Worm (Caenorhabditis elegans) whole organism, early embryonic: ENCODE results near the gene srx-101.

Experiments used
- B0310.2 ChIP-seq: sonication (generic microtip); optimal IDR thresholded peaks from 2 replicates; lab custom pipeline; 2016; ENCODE audit warnings: mild to moderate bottlenecking, missing genetic modification characterization, missing compliant biosample characterization
- F13C5.2 ChIP-seq: sonication (generic microtip); optimal IDR thresholded peaks from 2 replicates; lab custom pipeline; 2017; ENCODE audit warnings: mild to moderate bottlenecking, missing genetic modification characterization, inconsistent platforms, missing compliant biosample characterization
- aly-1 ChIP-seq: sonication (generic microtip); optimal IDR thresholded peaks from 2 replicates; lab custom pipeline; 2016; ENCODE audit warnings: missing genetic modification characterization, missing compliant biosample characterization
- ama-1 ChIP-seq: fragments of 150-350 bp; optimal IDR thresholded peaks from 2 replicates; lab custom pipeline; 2014
- ceh-13 ChIP-seq: fragments of 200-800 bp; sonication (Bioruptor generic); optimal IDR thresholded peaks from 2 replicates; lab custom pipeline; 2018; ENCODE audit warnings: mild to moderate bottlenecking, missing genetic modification characterization, missing compliant biosample characterization
- ceh-36 ChIP-seq: sonication (generic microtip); optimal IDR thresholded peaks from 2 replicates; lab custom pipeline; 2016; ENCODE audit warnings: missing genetic modification characterization, inconsistent platforms, missing compliant biosample characterization
- ets-7 ChIP-seq: sonication (generic microtip); optimal IDR thresholded peaks from 2 replicates; lab custom pipeline; 2016; ENCODE audit warnings: missing genotype, missing genetic modification characterization, missing compliant biosample characterization
- flt-1 ChIP-seq: fragments of 200-800 bp; sonication (Bioruptor generic); IDR thresholded peaks from 2 replicates; pipeline ENCODE4 v1.3.6; 2022; ENCODE audit warnings: missing genetic modification characterization, missing compliant biosample characterization
- hmbx-1 ChIP-seq: sonication (generic microtip); optimal IDR thresholded peaks from 2 replicates; lab custom pipeline; 2016; ENCODE audit warnings: mild to moderate bottlenecking, missing genetic modification characterization, missing compliant biosample characterization
- hmg-4 ChIP-seq: fragments of 200-800 bp; sonication (Bioruptor generic); optimal IDR thresholded peaks from 2 replicates; lab custom pipeline; 2018; ENCODE audit warnings: mild to moderate bottlenecking, missing genetic modification characterization, missing compliant biosample characterization
- hnd-1 ChIP-seq: sonication (generic microtip); optimal IDR thresholded peaks from 2 replicates; lab custom pipeline; 2016; ENCODE audit warnings: missing genetic modification characterization, missing compliant biosample characterization
- pes-1 ChIP-seq: fragments of 200-800 bp; sonication (Bioruptor generic); IDR thresholded peaks from 2 replicates; pipeline ENCODE4 v1.3.6; 2022; ENCODE audit warnings: missing genetic modification reagents, missing genetic modification characterization, missing compliant biosample characterization
- scrt-1 ChIP-seq: fragments of 200-800 bp; sonication (Bioruptor generic); IDR thresholded peaks from 2 replicates; pipeline ENCODE4 v1.3.6; 2022; ENCODE audit warnings: missing genetic modification characterization, missing compliant biosample characterization
- sea-1 ChIP-seq: fragments of 200-800 bp; sonication (Bioruptor generic); conservative IDR thresholded peaks from 2 replicates; pipeline ENCODE4 v1.3.6; 2022; ENCODE audit warnings: missing genetic modification characterization, missing compliant biosample characterization
- tbx-11 ChIP-seq: fragments of 200-800 bp; sonication (Bioruptor generic); IDR thresholded peaks from 2 replicates; pipeline ENCODE4 v1.3.6; 2022; ENCODE audit warnings: missing genetic modification characterization, missing compliant biosample characterization
- tbx-37 ChIP-seq: fragments of 200-800 bp; sonication (Bioruptor generic); conservative IDR thresholded peaks from 2 replicates; pipeline ENCODE4 v1.3.6; 2022; ENCODE audit warnings: missing genetic modification reagents, missing genetic modification characterization, missing compliant biosample characterization
- tra-4 ChIP-seq: sonication (generic microtip); optimal IDR thresholded peaks from 2 replicates; lab custom pipeline; 2017; ENCODE audit warnings: missing genetic modification characterization, missing compliant biosample characterization

The srx-101 gene

ce11 chrII:3665181-3665580 lies 25.4 kb downstream of the srx-101 start:
- TF ChIP-seq hmg-4 (no peak), B0310.2 (tag; lab: Kevin White, UChicago) (no peak), F13C5.2 (no peak)

DNA sequence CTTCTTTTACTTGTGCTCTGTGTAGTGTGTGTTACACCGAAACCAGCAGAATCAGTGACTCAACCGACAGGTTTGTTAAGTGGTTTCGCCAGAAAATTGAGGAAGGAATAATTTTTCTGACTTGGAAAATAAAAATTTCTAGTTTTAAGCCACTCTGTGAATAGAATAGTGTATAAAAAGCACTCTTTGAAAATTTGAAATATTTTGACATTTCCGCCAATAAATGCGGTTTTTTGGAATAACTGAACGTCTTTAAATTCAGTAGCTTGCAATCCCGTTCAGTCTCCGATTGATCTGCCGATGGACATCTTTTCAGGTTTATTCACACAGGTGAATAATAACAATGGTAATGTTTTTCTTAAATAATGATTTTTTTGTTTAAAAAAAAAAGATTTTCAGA lies 26.1 kb downstream of the srx-101 start, which contains the start of gene F19B10.3:
Gene F19B10.3 (plus strand): TSS at position 301 of the 400 bp plus-strand sequence.
- no peak for TF ChIP-seq tbx-11 (GFP tag; lab: Robert Waterston, UW)
- TF ChIP-seq ceh-36 (tag; lab: Kevin White, UChicago), result no peak
- TF ChIP-seq F13C5.2, result no peak
- no peak for TF ChIP-seq aly-1
- no peak for TF ChIP-seq flt-1 (GFP tag; lab: Robert Waterston, UW)
- no peak for TF ChIP-seq hmbx-1
- TF ChIP-seq pes-1, result no peak
- TF ChIP-seq hmg-4, result no peak
- TF ChIP-seq ceh-13 (GFP tag; lab: Kevin White, UChicago), result no peak
- TF ChIP-seq ama-1 (lab: Kevin White, UChicago), result no peak
- no peak for TF ChIP-seq hnd-1 (tag; lab: Kevin White, UChicago)
- TF ChIP-seq tra-4 (tag; lab: Kevin White, UChicago), result no peak

ce11 chrII:3663796-3664195 lies 26.8 kb downstream of the srx-101 start, which contains the start of gene F19B10.6:
Gene F19B10.6 (minus strand): TSS chrII:3663896.
- TF ChIP-seq tbx-11 (GFP tag; lab: Robert Waterston, UW) (no peak), hmbx-1 (no peak), B0310.2 (tag; lab: Kevin White, UChicago) (no peak), F13C5.2 (no peak), ama-1 (lab: Kevin White, UChicago) (no peak), tra-4 (tag; lab: Kevin White, UChicago) (no peak), flt-1 (GFP tag; lab: Robert Waterston, UW) (no peak), scrt-1 (GFP tag; lab: Robert Waterston, UW) (no peak), ets-7 (tag; lab: Kevin White, UChicago) (no peak), sea-1 (GFP tag; lab: Robert Waterston, UW) (no peak), hmg-4 (no peak), ceh-13 (GFP tag; lab: Kevin White, UChicago) (no peak), pes-1 (no peak), hnd-1 (tag; lab: Kevin White, UChicago) (no peak), ceh-36 (tag; lab: Kevin White, UChicago) (no peak)

- TF ChIP-seq B0310.2 (tag; lab: Kevin White, UChicago) (no peak), hmbx-1 (no peak), F13C5.2 (no peak), hmg-4 (no peak)
Measured at ce11 chrII:3661932-3662331, 28.6 kb downstream of the srx-101 start, which contains the start of gene F19B10.13. Gene F19B10.13 (plus strand): TSS chrII:3662274.

DNA sequence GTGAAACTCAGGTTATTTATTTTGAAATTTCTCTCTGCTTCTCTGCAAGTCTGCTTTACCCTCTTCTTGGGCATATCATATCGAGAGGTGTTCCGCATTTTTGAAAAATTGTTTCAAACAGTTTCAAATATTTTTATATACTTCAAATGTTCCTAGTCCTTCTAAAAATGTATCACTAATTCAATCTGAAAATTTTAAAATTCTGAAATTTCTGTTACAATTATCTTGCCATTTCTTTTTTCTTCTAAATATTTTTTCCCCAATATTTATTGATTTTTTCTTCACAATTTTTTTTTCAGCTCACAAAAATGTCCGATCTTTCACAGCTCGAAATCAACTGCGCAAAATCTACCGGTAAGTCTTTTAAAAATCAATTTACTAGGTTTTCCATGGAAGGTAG lies 30.8 kb downstream of the srx-101 start, which contains the start of gene F19B10.4:
Gene F19B10.4 (plus strand): TSS at position 301 of the 400 bp plus-strand sequence.
- TF ChIP-seq tra-4 (tag; lab: Kevin White, UChicago) (no peak), ets-7 (tag; lab: Kevin White, UChicago) (no peak), hmg-4 (no peak)

DNA sequence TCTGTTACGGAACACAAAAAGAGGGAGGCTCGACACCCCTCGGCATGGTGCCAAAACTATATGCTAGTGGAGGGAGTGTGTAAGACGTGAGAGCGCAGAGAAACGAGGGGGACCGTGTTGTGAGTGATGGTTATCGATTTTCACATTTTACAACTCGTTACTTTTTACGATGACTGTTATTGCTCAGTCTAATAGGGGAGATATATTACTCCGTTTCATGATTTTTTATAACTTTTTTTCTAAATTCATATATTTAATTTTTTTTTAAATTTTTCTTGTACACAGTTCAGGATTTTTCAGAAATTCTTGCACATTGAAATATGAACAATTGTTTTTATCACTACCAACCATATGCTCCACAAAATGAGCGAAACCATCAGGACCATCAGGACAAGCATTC lies 35.2 kb downstream of the srx-101 start, which contains the start of gene F19B10.5:
Gene F19B10.5 (plus strand): TSS at position 301 of the 400 bp plus-strand sequence.
- no peak for TF ChIP-seq ceh-13 (GFP tag; lab: Kevin White, UChicago)
- no peak for TF ChIP-seq tbx-11 (GFP tag; lab: Robert Waterston, UW)
- TF ChIP-seq ets-7 (tag; lab: Kevin White, UChicago), result no peak
- no peak for TF ChIP-seq hmbx-1

DNA sequence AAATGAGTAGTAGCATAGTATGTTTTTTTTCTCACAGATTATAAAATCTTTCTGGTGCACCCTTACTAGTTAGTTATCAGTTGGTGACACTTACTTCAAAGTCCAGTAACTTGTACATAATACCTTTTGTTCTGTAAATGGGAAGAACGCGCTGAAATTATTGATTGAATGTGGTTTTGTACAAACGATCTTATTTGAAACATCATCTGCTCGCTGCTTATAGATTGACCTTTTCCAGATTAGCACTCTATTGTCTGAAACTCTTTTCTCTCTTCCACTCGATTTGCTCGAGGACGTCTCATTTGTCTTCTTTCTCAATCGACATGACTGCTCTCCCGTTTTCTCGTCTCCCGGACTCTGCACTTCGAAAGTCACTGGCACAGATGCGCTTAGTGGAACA lies 43.4 kb downstream of the srx-101 start, which contains the start of gene fbxb-33:
Gene fbxb-33 (plus strand): TSS at position 301 of the 400 bp plus-strand sequence.
- TF ChIP-seq ama-1 (lab: Kevin White, UChicago) (no peak), scrt-1 (GFP tag; lab: Robert Waterston, UW) (no peak), hnd-1 (tag; lab: Kevin White, UChicago) (no peak), sea-1 (GFP tag; lab: Robert Waterston, UW) (no peak), F13C5.2 (no peak), B0310.2 (tag; lab: Kevin White, UChicago) (no peak), ceh-36 (tag; lab: Kevin White, UChicago) (no peak), tbx-37 (no peak), flt-1 (GFP tag; lab: Robert Waterston, UW) (no peak), ets-7 (tag; lab: Kevin White, UChicago) (no peak), aly-1 (no peak), hmbx-1 (no peak), tra-4 (tag; lab: Kevin White, UChicago) (no peak), tbx-11 (GFP tag; lab: Robert Waterston, UW) (no peak), pes-1 (no peak), ceh-13 (GFP tag; lab: Kevin White, UChicago) (no peak), hmg-4 (no peak)

- TF ChIP-seq F13C5.2 (no peak), ceh-13 (GFP tag; lab: Kevin White, UChicago) (no peak), tbx-11 (GFP tag; lab: Robert Waterston, UW) (no peak), flt-1 (GFP tag; lab: Robert Waterston, UW) (no peak), tra-4 (tag; lab: Kevin White, UChicago) (no peak), tbx-37 (no peak), pes-1 (no peak), ama-1 (lab: Kevin White, UChicago) (no peak), sea-1 (GFP tag; lab: Robert Waterston, UW) (no peak), B0310.2 (tag; lab: Kevin White, UChicago) (no peak), ceh-36 (tag; lab: Kevin White, UChicago) (no peak), hnd-1 (tag; lab: Kevin White, UChicago) (no peak), aly-1 (no peak), hmg-4 (no peak), scrt-1 (GFP tag; lab: Robert Waterston, UW) (no peak), hmbx-1 (no peak), ets-7 (tag; lab: Kevin White, UChicago) (no peak)
Measured at ce11 chrII:3641197-3641596, 49.3 kb downstream of the srx-101 start, which contains the start of gene M151.1. Gene M151.1 (plus strand): TSS chrII:3641497.
